Worm (Caenorhabditis elegans): ENCODE measurements around the gene srx-56.

srx-56 gene

DNA sequence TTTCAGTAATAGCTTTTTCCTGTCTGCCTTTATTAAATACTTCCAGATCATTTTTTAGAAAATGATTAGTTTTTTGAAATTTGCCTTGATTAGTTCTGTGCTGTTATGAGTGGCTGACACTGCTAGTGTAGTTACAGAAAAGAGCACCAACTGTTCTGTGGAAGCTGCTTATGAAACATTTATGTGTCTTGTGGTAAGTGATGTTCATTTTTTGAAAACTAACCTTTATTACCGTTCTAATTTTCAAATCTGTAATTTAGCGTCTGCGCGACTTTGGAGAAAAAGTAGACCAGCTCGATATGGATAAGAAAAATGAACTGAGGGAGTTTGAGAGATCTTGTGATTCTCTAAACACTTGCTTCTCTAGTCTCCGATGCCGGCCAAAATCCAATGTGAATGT lies 4.6 kb upstream of the srx-56 start, which contains the start of gene srj-14:
TSS of gene srj-14 (plus strand) at position 131 of the 400 bp plus-strand sequence.
- TF ChIP-seq aptf-2 (GFP tag; conservative IDR thresholded peaks at IDR 0.05) (no peak), gei-17 (GFP tag; optimal IDR thresholded peaks at IDR 0.05) (no peak), C17E4.6 (GFP tag; IDR thresholded peaks at IDR 0.05) (no peak), B0035.1 (tag; optimal IDR thresholded peaks at IDR 0.05) (no peak), ztf-22 (GFP tag; optimal IDR thresholded peaks at IDR 0.05) (no peak), attf-5 (GFP tag; optimal IDR thresholded peaks at IDR 0.05) (no peak), F37B4.10 (GFP tag; IDR thresholded peaks at IDR 0.05) (no peak), snpc-1.3 (tag; optimal IDR thresholded peaks at IDR 0.05; ENCODE audit: insufficient read depth) (no peak), nhr-120 (GFP tag; IDR thresholded peaks at IDR 0.05) (no peak), cebp-1 (GFP tag; IDR thresholded peaks at IDR 0.05) (no peak), cebp-1 (tag; optimal IDR thresholded peaks at IDR 0.05) (no peak), chd-7 (tag; optimal IDR thresholded peaks at IDR 0.05) (no peak), F23B12.7 (tag; optimal IDR thresholded peaks at IDR 0.05; ENCODE audit: insufficient read depth) (no peak), ceh-100 (GFP tag; IDR thresholded peaks at IDR 0.05) (no peak), C06A6.2 (GFP tag; conservative IDR thresholded peaks at IDR 0.05) (no peak), somi-1 (GFP tag; optimal IDR thresholded peaks at IDR 0.05) (no peak), mcd-1 (GFP tag; IDR thresholded peaks at IDR 0.05) (no peak), atf-7 (tag; optimal IDR thresholded peaks at IDR 0.05) (no peak), attf-6 (GFP tag; IDR thresholded peaks at IDR 0.05) (no peak), D2030.7 (GFP tag; IDR thresholded peaks at IDR 0.05) (no peak)

DNA sequence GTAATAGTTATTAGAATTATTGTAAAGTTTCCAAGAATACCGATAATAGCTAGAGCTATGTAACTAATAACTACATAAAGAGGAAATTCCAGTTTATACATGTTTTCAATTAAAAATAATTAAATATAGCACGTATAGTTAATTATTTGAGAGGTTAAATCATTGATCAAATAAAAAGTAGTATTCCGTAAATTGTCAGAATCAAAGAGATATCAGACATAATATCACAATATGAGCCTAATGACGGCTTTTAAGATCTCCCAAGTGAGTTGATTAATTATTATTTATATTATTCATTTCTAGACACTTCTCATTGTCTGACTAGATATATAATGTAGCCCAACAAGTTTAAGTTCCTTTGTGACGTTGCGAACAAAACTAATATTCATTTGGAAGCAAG lies 5.2 kb downstream of the srx-56 start, which contains the start of gene srsx-24:
TSS of gene srsx-24 (minus strand) at position 101 of the 400 bp plus-strand sequence.
- TF ChIP-seq rpc-1 (optimal IDR thresholded peaks at IDR 0.05) (no peak), rpc-1 (tag; optimal IDR thresholded peaks at IDR 0.05) (no peak), F10E7.11 (tag; optimal IDR thresholded peaks at IDR 0.05) (no peak), hmg-20 (GFP tag; IDR thresholded peaks at IDR 0.05) (no peak), attf-5 (GFP tag; optimal IDR thresholded peaks at IDR 0.05) (no peak), tbp1 (GFP tag; optimal IDR thresholded peaks at IDR 0.05) (no peak), madf-10 (tag; optimal IDR thresholded peaks at IDR 0.05) (no peak), egl-44 (GFP tag; IDR thresholded peaks at IDR 0.05) (no peak), madf-6 (GFP tag; IDR thresholded peaks at IDR 0.05) (no peak), dox-1 (GFP tag; IDR thresholded peaks at IDR 0.05) (no peak), aptf-3 (GFP tag; IDR thresholded peaks at IDR 0.05) (no peak), Y53F4B.3 (GFP tag; IDR thresholded peaks at IDR 0.05) (no peak)

DNA sequence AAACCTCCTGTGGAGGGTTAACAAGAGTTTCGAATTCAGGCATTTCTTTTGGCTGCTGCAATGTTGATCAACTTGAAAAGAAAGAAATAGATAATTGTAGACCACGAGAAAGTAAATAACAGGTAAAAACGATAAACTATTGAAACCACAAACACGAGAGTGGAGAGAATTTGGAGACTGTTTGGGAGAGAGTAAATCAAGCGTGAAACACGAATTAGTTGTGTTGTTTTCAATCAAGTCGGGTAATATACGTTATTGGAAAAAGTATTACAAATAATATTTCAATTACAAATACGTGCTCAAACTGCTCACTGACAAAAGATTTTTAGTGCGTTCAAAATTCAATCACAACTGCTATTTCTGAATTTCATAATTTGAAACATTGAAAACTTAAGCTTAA lies 6.8 kb downstream of the srx-56 start, which contains the start of gene C03G6.17:
TSS of gene C03G6.17 (minus strand) at position 101 of the 400 bp plus-strand sequence.
- no peak for TF ChIP-seq zim-3 (tag; optimal IDR thresholded peaks at IDR 0.05)

DNA sequence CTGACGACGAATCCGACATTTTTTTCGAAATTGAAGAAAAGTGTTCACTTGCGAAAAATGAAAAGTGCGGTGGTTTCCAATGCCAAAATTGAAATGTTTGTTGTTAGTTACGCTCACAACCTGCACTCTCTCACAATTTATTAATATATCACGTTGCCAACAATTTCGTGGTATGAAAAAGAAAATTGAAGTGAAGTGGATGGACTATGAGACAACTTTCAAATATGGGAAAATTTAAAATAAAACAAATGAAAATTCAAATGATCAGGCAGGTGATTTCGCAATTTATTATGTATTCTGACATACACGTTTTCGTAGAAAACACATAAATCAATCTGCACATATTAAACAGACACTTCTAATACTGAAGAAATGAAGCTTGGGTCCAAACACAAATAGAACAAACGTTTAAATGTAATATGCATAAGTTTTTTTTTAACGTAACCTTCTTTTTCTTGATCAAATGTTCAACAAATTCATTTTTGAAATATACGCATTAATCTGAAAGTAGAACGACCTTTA lies 11.9 kb downstream of the srx-56 start, which contains the start of gene srp-6:
TSS of gene srp-6 (minus strand) at position 51 of the 522 bp plus-strand sequence.
- TF ChIP-seq mel-28 (tag; optimal IDR thresholded peaks at IDR 0.05; ENCODE audit: borderline replicate concordance) (no peak), ccch-3 (GFP tag; optimal IDR thresholded peaks at IDR 0.05) (no peak), F23B12.7 (tag; optimal IDR thresholded peaks at IDR 0.05; ENCODE audit: insufficient read depth) (no peak), madf-3 (GFP tag; IDR thresholded peaks at IDR 0.05) (no peak), F55B11.4 (tag; optimal IDR thresholded peaks at IDR 0.05; ENCODE audit: borderline replicate concordance, insufficient read depth) (no peak), T26A5.8 (tag; optimal IDR thresholded peaks at IDR 0.05) (no peak), tbp1 (GFP tag; optimal IDR thresholded peaks at IDR 0.05) (no peak), K11D2.4 (GFP tag; IDR thresholded peaks at IDR 0.05) (no peak), hlh-12 (tag; optimal IDR thresholded peaks at IDR 0.05) (no peak), let-526 (GFP tag; IDR thresholded peaks at IDR 0.05) (no peak)

Data from whole organism, young adult.